Worm (Caenorhabditis elegans) whole organism, young adult: ENCODE data around the gene vps-53.

Experiments used
- B0035.1 ChIP-seq: sonication (generic microtip); optimal IDR thresholded peaks from 2 replicates; lab custom pipeline; 2016; ENCODE audit warnings: missing genetic modification characterization, mild to moderate bottlenecking, missing compliant biosample characterization, missing genotype, missing genetic modification reagents
- B0336.3 ChIP-seq: fragments of 200-800 bp; sonication (Bioruptor generic); IDR thresholded peaks from 2 replicates; pipeline ENCODE4 v1.3.6; 2022; ENCODE audit warnings: missing genetic modification characterization, missing compliant biosample characterization
- C06A6.2 ChIP-seq: fragments of 200-800 bp; sonication (Bioruptor generic); conservative IDR thresholded peaks from 2 replicates; pipeline ENCODE4 v1.3.6; 2022; ENCODE audit warnings: missing genetic modification characterization, missing compliant biosample characterization
- D2030.7 ChIP-seq: fragments of 200-800 bp; sonication (Bioruptor generic); IDR thresholded peaks from 2 replicates; pipeline ENCODE4 v1.3.6; 2022; ENCODE audit warnings: missing genetic modification reagents, missing genetic modification characterization, missing compliant biosample characterization
- F10E7.11 ChIP-seq: sonication (generic microtip); optimal IDR thresholded peaks from 2 replicates; lab custom pipeline; 2017; ENCODE audit warnings: mild to moderate bottlenecking, missing genetic modification characterization, moderate library complexity, missing compliant biosample characterization
- F23B12.7 ChIP-seq: sonication (generic microtip); optimal IDR thresholded peaks from 2 replicates; lab custom pipeline; 2017; ENCODE audit warnings: missing genetic modification characterization, mild to moderate bottlenecking, missing compliant biosample characterization, antibody characterized with exemption, moderate library complexity; ENCODE audit not compliant: insufficient read depth
- F33H1.4 ChIP-seq: fragments of 200-800 bp; sonication (Bioruptor generic); IDR thresholded peaks from 2 replicates; pipeline ENCODE4 v1.3.6; 2022; ENCODE audit warnings: missing genetic modification reagents, missing genetic modification characterization, missing compliant biosample characterization
- F55B11.4 ChIP-seq: sonication (generic microtip); optimal IDR thresholded peaks from 2 replicates; lab custom pipeline; 2016; ENCODE audit warnings: missing compliant biosample characterization, missing genetic modification characterization, borderline replicate concordance; ENCODE audit not compliant: insufficient read depth
- F57A8.1 ChIP-seq: fragments of 200-800 bp; sonication (Bioruptor generic); optimal IDR thresholded peaks from 2 replicates; lab custom pipeline; 2018; ENCODE audit warnings: mild to moderate bottlenecking, missing genetic modification characterization, moderate library complexity, missing compliant biosample characterization
- K11D2.4 ChIP-seq: fragments of 200-800 bp; sonication (Bioruptor generic); IDR thresholded peaks from 2 replicates; pipeline ENCODE4 v1.3.6; 2022; ENCODE audit warnings: missing genetic modification reagents, missing genetic modification characterization, missing compliant biosample characterization
- ZK185.1 ChIP-seq: sonication (generic microtip); optimal IDR thresholded peaks from 2 replicates; lab custom pipeline; 2016; ENCODE audit warnings: mild to moderate bottlenecking, missing genetic modification characterization, missing compliant biosample characterization; ENCODE audit not compliant: poor library complexity, severe bottlenecking
- attf-3 ChIP-seq: fragments of 200-800 bp; sonication (Bioruptor generic); conservative IDR thresholded peaks from 2 replicates; pipeline ENCODE4 v1.3.6; 2022; ENCODE audit warnings: missing genetic modification reagents, missing genetic modification characterization, missing compliant biosample characterization
- attf-5 ChIP-seq: fragments of 200-800 bp; sonication (Bioruptor generic); optimal IDR thresholded peaks from 2 replicates; lab custom pipeline; 2018; ENCODE audit warnings: mild to moderate bottlenecking, missing genetic modification characterization, missing compliant biosample characterization
- attf-6 ChIP-seq: fragments of 200-800 bp; sonication (Bioruptor generic); IDR thresholded peaks from 2 replicates; pipeline ENCODE4 v1.3.6; 2022; ENCODE audit warnings: missing genetic modification reagents, missing genetic modification characterization, missing compliant biosample characterization
- ccch-3 ChIP-seq: fragments of 200-800 bp; sonication (Bioruptor generic); optimal IDR thresholded peaks from 2 replicates; lab custom pipeline; 2018; ENCODE audit warnings: mild to moderate bottlenecking, missing genetic modification characterization, missing compliant biosample characterization
- ceh-58 ChIP-seq: fragments of 200-800 bp; sonication (Bioruptor generic); IDR thresholded peaks from 2 replicates; pipeline ENCODE4 v1.3.6; 2022; ENCODE audit warnings: missing genetic modification characterization, missing compliant biosample characterization
- ceh-91 ChIP-seq: fragments of 200-800 bp; sonication (Bioruptor generic); IDR thresholded peaks from 2 replicates; pipeline ENCODE4 v1.3.6; 2022; ENCODE audit warnings: missing genetic modification reagents, missing genetic modification characterization, missing compliant biosample characterization
- chd-7 ChIP-seq: sonication (generic microtip); optimal IDR thresholded peaks from 2 replicates; lab custom pipeline; 2016; ENCODE audit warnings: mild to moderate bottlenecking, missing genetic modification characterization, moderate library complexity, missing compliant biosample characterization
- dox-1 ChIP-seq: fragments of 200-800 bp; sonication (Bioruptor generic); IDR thresholded peaks from 2 replicates; pipeline ENCODE4 v1.3.6; 2022; ENCODE audit warnings: missing genetic modification reagents, missing genetic modification characterization, missing compliant biosample characterization
- efl-1 ChIP-seq: fragments of 150-350 bp; optimal IDR thresholded peaks from 2 replicates; lab custom pipeline; 2014; ENCODE audit warnings: missing biosample characterization, missing genetic modification reagents, missing genetic modification characterization
- egrh-3 ChIP-seq: fragments of 200-800 bp; sonication (Bioruptor generic); IDR thresholded peaks from 2 replicates; pipeline ENCODE4 v1.3.6; 2022; ENCODE audit warnings: missing genetic modification reagents, missing genetic modification characterization, missing compliant biosample characterization
- ekl-4 ChIP-seq: fragments of 200-800 bp; sonication (Bioruptor generic); IDR thresholded peaks from 2 replicates; pipeline ENCODE4 v1.3.6; 2022; ENCODE audit warnings: missing genetic modification reagents, missing genetic modification characterization, missing compliant biosample characterization
- fkh-3 ChIP-seq: sonication (generic microtip); optimal IDR thresholded peaks from 2 replicates; lab custom pipeline; 2016; ENCODE audit warnings: mild to moderate bottlenecking, missing genetic modification characterization, missing compliant biosample characterization
- gei-17 ChIP-seq: fragments of 200-800 bp; sonication (Bioruptor generic); optimal IDR thresholded peaks from 2 replicates; lab custom pipeline; 2018; ENCODE audit warnings: mild to moderate bottlenecking, missing genetic modification characterization, missing compliant biosample characterization
- hlh-12 ChIP-seq: sonication (generic microtip); optimal IDR thresholded peaks from 2 replicates; lab custom pipeline; 2016; ENCODE audit warnings: missing genetic modification characterization, missing compliant biosample characterization
- hsf-1 ChIP-seq: fragments of 200-800 bp; sonication (Bioruptor generic); IDR thresholded peaks from 2 replicates; pipeline ENCODE4 v1.3.6; 2022; ENCODE audit warnings: missing genetic modification reagents, missing genetic modification characterization, missing compliant biosample characterization
- let-607 ChIP-seq, 2 experiments: fragments of 200-800 bp in 1 of 2; sonication (Bioruptor generic) in 1 of 2; sonication (generic microtip) in 1 of 2; optimal IDR thresholded peaks; 2 replicates each; lab custom pipeline; 2016 to 2018; ENCODE audit warnings: mild to moderate bottlenecking in 2 of 2, missing compliant biosample characterization in 2 of 2, missing genetic modification characterization in 2 of 2, moderate library complexity in 2 of 2, missing genotype in 1 of 2
- lin-40 ChIP-seq: sonication (generic microtip); optimal IDR thresholded peaks from 2 replicates; lab custom pipeline; 2016; ENCODE audit warnings: missing genetic modification characterization, mild to moderate bottlenecking, missing compliant biosample characterization, missing genotype, missing genetic modification reagents
- lin-54 ChIP-seq: fragments of 200-800 bp; sonication (Bioruptor generic); optimal IDR thresholded peaks from 2 replicates; lab custom pipeline; 2018; ENCODE audit warnings: mild to moderate bottlenecking, missing genetic modification characterization, missing compliant biosample characterization
- madf-10 ChIP-seq: sonication (generic microtip); optimal IDR thresholded peaks from 2 replicates; lab custom pipeline; 2016; ENCODE audit warnings: mild to moderate bottlenecking, missing genetic modification characterization, missing compliant biosample characterization
- mel-28 ChIP-seq: sonication (generic microtip); optimal IDR thresholded peaks from 2 replicates; lab custom pipeline; 2016; ENCODE audit warnings: borderline replicate concordance, mild to moderate bottlenecking, missing genetic modification characterization, missing compliant biosample characterization
- nfya-1 ChIP-seq: sonication (generic microtip); optimal IDR thresholded peaks from 2 replicates; lab custom pipeline; 2017; ENCODE audit warnings: antibody characterized with exemption, missing compliant biosample characterization, missing genetic modification characterization, borderline replicate concordance; ENCODE audit not compliant: insufficient read depth
- nhr-179 ChIP-seq: sonication (generic microtip); optimal IDR thresholded peaks from 2 replicates; lab custom pipeline; 2016; ENCODE audit warnings: mild to moderate bottlenecking, missing genetic modification characterization, missing compliant biosample characterization
- nhr-90 ChIP-seq: sonication (generic microtip); optimal IDR thresholded peaks from 2 replicates; lab custom pipeline; 2016; ENCODE audit warnings: missing genotype, mild to moderate bottlenecking, missing genetic modification characterization, missing compliant biosample characterization
- rcor-1 ChIP-seq: fragments of 200-800 bp; sonication (Bioruptor generic); IDR thresholded peaks from 2 replicates; pipeline ENCODE4 v1.3.6; 2022; ENCODE audit warnings: missing genetic modification reagents, missing genetic modification characterization, missing compliant biosample characterization
- repo-1 ChIP-seq: sonication (generic microtip); optimal IDR thresholded peaks from 2 replicates; lab custom pipeline; 2017; ENCODE audit warnings: mild to moderate bottlenecking, missing genetic modification characterization, missing compliant biosample characterization
- snpc-1.1 ChIP-seq: sonication (generic microtip); optimal IDR thresholded peaks from 2 replicates; lab custom pipeline; 2017; ENCODE audit warnings: missing genetic modification characterization, mild to moderate bottlenecking, missing compliant biosample characterization, antibody characterized with exemption, moderate library complexity, missing genotype, missing genetic modification reagents; ENCODE audit not compliant: insufficient read depth
- snpc-4 ChIP-seq, 5 experiments: fragments of 150-350 bp in 1 of 5; sonication (generic microtip) in 4 of 5; optimal IDR thresholded peaks; 2 replicates each; lab custom pipeline; 2014 to 2018; ENCODE audit warnings: missing genetic modification characterization in 5 of 5, missing biosample characterization in 3 of 5, antibody characterized with exemption in 2 of 5, mild to moderate bottlenecking in 2 of 5, missing compliant biosample characterization in 2 of 5, missing genotype in 2 of 5, moderate library complexity in 2 of 5, missing genetic modification reagents in 1 of 5
- tbp1 ChIP-seq: fragments of 200-800 bp; sonication (Bioruptor generic); optimal IDR thresholded peaks from 2 replicates; lab custom pipeline; 2018; ENCODE audit warnings: mild to moderate bottlenecking, missing genetic modification characterization, missing compliant biosample characterization
- tbx-9 ChIP-seq: sonication (generic microtip); optimal IDR thresholded peaks from 2 replicates; lab custom pipeline; 2016; ENCODE audit warnings: borderline replicate concordance, missing genetic modification characterization, inconsistent platforms, missing compliant biosample characterization
- unc-130 ChIP-seq: sonication (generic microtip); optimal IDR thresholded peaks from 2 replicates; lab custom pipeline; 2016; ENCODE audit warnings: missing genetic modification reagents, missing genetic modification characterization, missing compliant biosample characterization
- unc-62 ChIP-seq: fragments of 150-350 bp; optimal IDR thresholded peaks from 2 replicates; lab custom pipeline; 2014; ENCODE audit warnings: missing biosample characterization, missing genetic modification reagents, missing genetic modification characterization
- zim-3 ChIP-seq: sonication (generic microtip); optimal IDR thresholded peaks from 2 replicates; lab custom pipeline; 2017; ENCODE audit warnings: mild to moderate bottlenecking, missing genetic modification characterization, moderate library complexity, missing compliant biosample characterization
- ztf-18 ChIP-seq: sonication (generic microtip); optimal IDR thresholded peaks from 2 replicates; lab custom pipeline; 2016; ENCODE audit warnings: missing genotype, mild to moderate bottlenecking, missing genetic modification characterization, missing compliant biosample characterization
- ztf-25 ChIP-seq: fragments of 200-800 bp; sonication (Bioruptor generic); IDR thresholded peaks from 2 replicates; pipeline ENCODE4 v1.3.6; 2022; ENCODE audit warnings: missing genetic modification reagents, missing genetic modification characterization, missing compliant biosample characterization
- ztf-28 ChIP-seq: fragments of 200-800 bp; sonication (Bioruptor generic); IDR thresholded peaks from 2 replicates; pipeline ENCODE4 v1.3.6; 2022; ENCODE audit warnings: missing genetic modification reagents, missing genetic modification characterization, missing compliant biosample characterization
- ztf-6 ChIP-seq: fragments of 200-800 bp; sonication (Bioruptor generic); IDR thresholded peaks from 2 replicates; pipeline ENCODE4 v1.3.6; 2022; ENCODE audit warnings: missing genetic modification reagents, missing genetic modification characterization, missing compliant biosample characterization

vps-53 gene

DNA sequence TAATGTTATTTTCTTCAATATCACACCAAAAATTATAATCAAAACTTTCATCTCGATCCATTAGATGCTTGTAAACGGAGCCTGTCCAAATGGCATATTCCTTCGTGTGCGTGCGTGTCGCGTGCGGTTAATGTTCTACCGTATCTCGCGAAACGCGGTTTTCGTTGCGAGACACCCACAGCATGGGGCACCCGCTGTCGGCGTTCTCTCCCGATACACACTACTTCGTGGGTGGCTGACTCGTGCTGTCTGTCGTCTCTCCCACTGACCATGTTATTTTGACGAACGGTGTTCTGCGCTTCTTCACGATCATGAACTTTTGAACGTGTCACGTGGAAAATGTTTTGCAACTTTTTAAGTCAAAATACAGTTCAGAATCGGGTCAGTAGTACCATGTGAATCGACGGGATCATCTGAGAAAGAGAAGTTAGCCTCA is 8.2 kb upstream of the vps-53 start (continued):
- peak; percentile 82 for TF ChIP-seq ztf-18 (tag; lab: Kevin White, UChicago)
- peak; percentile 79; the same call in 1 of the 2 replicates for TF ChIP-seq ztf-25
- TF ChIP-seq F57A8.1 (GFP tag; lab: Kevin White, UChicago) = peak; percentile 71
- peak; percentile 77; the same call in 1 of the 2 replicates for TF ChIP-seq ztf-6 (GFP tag; lab: Robert Waterston, UW)
- peak; percentile 56 for TF ChIP-seq mel-28 (tag; lab: Kevin White, UChicago)
- peak; percentile 61 for TF ChIP-seq fkh-3 (tag; lab: Kevin White, UChicago)
- TF ChIP-seq egrh-3 (GFP tag; lab: Robert Waterston, UW) = peak; percentile 54
- TF ChIP-seq B0035.1 (tag; lab: Kevin White, UChicago) = peak; percentile 90
- peak; percentile 90 for TF ChIP-seq ZK185.1 (tag; lab: Kevin White, UChicago)
- peak; percentile 94 for TF ChIP-seq zim-3
- no peak for TF ChIP-seq F55B11.4 (tag; lab: Kevin White, UChicago)
- TF ChIP-seq B0336.3 = peak; percentile 99
- TF ChIP-seq K11D2.4 (GFP tag; lab: Robert Waterston, UW) = peak; percentile 98
- TF ChIP-seq snpc-1.1 (tag; lab: Kevin White, UChicago) = no peak
- TF ChIP-seq F33H1.4 (GFP tag; lab: Robert Waterston, UW) = peak; percentile 91
- peak; percentile 72 for TF ChIP-seq hsf-1 (GFP tag; lab: Robert Waterston, UW)
- TF ChIP-seq attf-6 (GFP tag; lab: Robert Waterston, UW) = peak; percentile 44; the same call in 1 of the 2 replicates
- TF ChIP-seq D2030.7 (GFP tag; lab: Robert Waterston, UW) = 0 out of 2 replicates have a peak, but pooled peaks have one; percentile 16
- TF ChIP-seq unc-62 (GFP tag; lab: Kevin White, UChicago) = peak; percentile 37
- TF ChIP-seq hlh-12 = no peak
- TF ChIP-seq tbp1 (GFP tag; lab: Kevin White, UChicago) = peak; percentile 75
- TF ChIP-seq ccch-3 = peak; percentile 59
- peak; percentile 99 for TF ChIP-seq chd-7
- peak; percentile 92 for TF ChIP-seq rcor-1 (GFP tag; lab: Robert Waterston, UW)
- TF ChIP-seq snpc-4 (GFP tag; optimal IDR thresholded peaks at IDR 0.05; lab: Kevin White, UChicago) = peak; percentile 43
- peak in 3 of 4 experiments; percentile 57 to 84 (median 83) for TF ChIP-seq snpc-4 (tag; optimal IDR thresholded peaks at IDR 0.05; lab: Kevin White, UChicago)
- peak; percentile 3 for TF ChIP-seq unc-130 (GFP tag; lab: Kevin White, UChicago)
- TF ChIP-seq attf-3 (GFP tag; lab: Robert Waterston, UW) = peak; percentile 74
- TF ChIP-seq lin-54 (GFP tag; lab: Kevin White, UChicago) = peak; percentile 95
- peak; percentile 94 for TF ChIP-seq nhr-90 (tag; lab: Kevin White, UChicago)
- TF ChIP-seq F10E7.11 (tag; lab: Kevin White, UChicago) = peak; percentile 79
- TF ChIP-seq C06A6.2 (GFP tag; lab: Robert Waterston, UW) = peak; percentile 97
- no peak for TF ChIP-seq ceh-91 (GFP tag; lab: Robert Waterston, UW)
- no peak for TF ChIP-seq efl-1 (GFP tag; lab: Kevin White, UChicago)
- TF ChIP-seq madf-10 (tag; lab: Kevin White, UChicago) = peak; percentile 94
- no peak for TF ChIP-seq F23B12.7
- peak; percentile 97 for TF ChIP-seq dox-1 (GFP tag; lab: Robert Waterston, UW)
- peak; percentile 99 for TF ChIP-seq ekl-4 (GFP tag; lab: Robert Waterston, UW)
- peak; percentile 98 for TF ChIP-seq repo-1
- TF ChIP-seq ztf-28 (GFP tag; lab: Robert Waterston, UW) = peak; percentile 84; the same call in 1 of the 2 replicates
- TF ChIP-seq nfya-1 = no peak
- TF ChIP-seq nhr-179 (tag; lab: Kevin White, UChicago) = no peak
- peak; percentile 98 for TF ChIP-seq lin-40 (tag; lab: Kevin White, UChicago)
- TF ChIP-seq let-607 (tag; optimal IDR thresholded peaks at IDR 0.05; lab: Kevin White, UChicago) = peak; percentile 91 to 94
- no peak for TF ChIP-seq tbx-9 (tag; lab: Kevin White, UChicago)
- TF ChIP-seq ceh-58 (GFP tag; lab: Robert Waterston, UW) = no peak
- TF ChIP-seq gei-17 = peak; percentile 90
- peak; percentile 99 for TF ChIP-seq attf-5 (GFP tag; lab: Kevin White, UChicago)
